Fruit fly (Drosophila melanogaster): Measurements from ENCODE around the gene Usp12-46.

Usp12-46 gene

dm6 chr3R:22718937-22719606, 31.6 kb upstream of the Usp12-46 start:
- no peak for TF ChIP-seq cnc (optimal IDR thresholded peaks at IDR 0.05)
- no peak for TF ChIP-seq kay (GFP tag; ENCODE audit: borderline replicate concordance)

dm6 chr3R:22719607-22719949, 31.1 kb upstream of the Usp12-46 start:
- TF ChIP-seq tj (GFP tag; optimal IDR thresholded peaks at IDR 0.05) (no peak), bab1 (GFP tag; optimal IDR thresholded peaks at IDR 0.05) (no peak), CG7101 (tag; optimal IDR thresholded peaks at IDR 0.05) (no peak), toe (GFP tag; optimal IDR thresholded peaks at IDR 0.05) (no peak), CG14711 (tag; optimal IDR thresholded peaks at IDR 0.05) (no peak), CG33017 (tag; optimal IDR thresholded peaks at IDR 0.05) (no peak), CG7045 (GFP tag; optimal IDR thresholded peaks at IDR 0.05) (no peak), CG11617 (GFP tag; optimal IDR thresholded peaks at IDR 0.05) (no peak), Mnt (GFP tag; optimal IDR thresholded peaks at IDR 0.05) (no peak), Clk (GFP tag; optimal IDR thresholded peaks at IDR 0.05) (no peak), pad (GFP tag; optimal IDR thresholded peaks at IDR 0.05) (no peak), ovo (GFP tag; optimal IDR thresholded peaks at IDR 0.05) (no peak)

- TF ChIP-seq CG12768 (GFP tag; optimal IDR thresholded peaks at IDR 0.05) (peak; percentile 68), kay (GFP tag; ENCODE audit: borderline replicate concordance) (peak; percentile 99), ovo (GFP tag; optimal IDR thresholded peaks at IDR 0.05) (no peak), cnc (optimal IDR thresholded peaks at IDR 0.05) (no peak), pad (GFP tag; optimal IDR thresholded peaks at IDR 0.05) (no peak), CG33017 (tag; optimal IDR thresholded peaks at IDR 0.05) (no peak), tj (GFP tag; optimal IDR thresholded peaks at IDR 0.05) (peak; percentile 17), CG5204 (GFP tag; optimal IDR thresholded peaks at IDR 0.05) (no peak), CG7101 (tag; optimal IDR thresholded peaks at IDR 0.05) (peak; percentile 7), Hr96 (GFP tag; optimal IDR thresholded peaks at IDR 0.05) (peak; percentile 29), cic (GFP tag; optimal IDR thresholded peaks at IDR 0.05) (no peak), toe (GFP tag; optimal IDR thresholded peaks at IDR 0.05) (no peak), CG1620 (GFP tag; optimal IDR thresholded peaks at IDR 0.05) (peak; percentile 9), Crg-1 (GFP tag; optimal IDR thresholded peaks at IDR 0.05) (no peak), Mnt (GFP tag; optimal IDR thresholded peaks at IDR 0.05) (peak; percentile 15), bab1 (GFP tag; optimal IDR thresholded peaks at IDR 0.05) (peak; percentile 43), CG7045 (GFP tag; optimal IDR thresholded peaks at IDR 0.05) (no peak), CG11617 (GFP tag; optimal IDR thresholded peaks at IDR 0.05) (peak; percentile 27), CG14711 (tag; optimal IDR thresholded peaks at IDR 0.05) (no peak), Clk (GFP tag; optimal IDR thresholded peaks at IDR 0.05) (no peak)
Observed at dm6 chr3R:22720808-22721306, 29.8 kb upstream of the Usp12-46 start, which contains the start of gene wge. TSS of gene wge (minus strand) at chr3R:22721150.

dm6 chr3R:22724149-22724973, 26.3 kb upstream of the Usp12-46 start, which contains the start of gene Irp-1A:
TSS of gene Irp-1A (minus strand) at chr3R:22724587.
- TF ChIP-seq tj (GFP tag; optimal IDR thresholded peaks at IDR 0.05), result peak; percentile 39
- TF ChIP-seq CG33017 (tag; optimal IDR thresholded peaks at IDR 0.05), result peak; percentile 77
- no peak for TF ChIP-seq Hr96 (GFP tag; optimal IDR thresholded peaks at IDR 0.05)
- peak; percentile 7 for TF ChIP-seq Crg-1 (GFP tag; optimal IDR thresholded peaks at IDR 0.05)
- TF ChIP-seq cnc (optimal IDR thresholded peaks at IDR 0.05), result no peak
- TF ChIP-seq CG7101 (tag; optimal IDR thresholded peaks at IDR 0.05), result peak; percentile 74
- peak; percentile 76 for TF ChIP-seq CG14711 (tag; optimal IDR thresholded peaks at IDR 0.05)
- no peak for TF ChIP-seq ovo (GFP tag; optimal IDR thresholded peaks at IDR 0.05)
- TF ChIP-seq kay (GFP tag; ENCODE audit: borderline replicate concordance), result no peak
- peak; percentile 73 for TF ChIP-seq bab1 (GFP tag; optimal IDR thresholded peaks at IDR 0.05)
- TF ChIP-seq pad (GFP tag; optimal IDR thresholded peaks at IDR 0.05), result peak; percentile 19
- peak; percentile 17 for TF ChIP-seq CG1620 (GFP tag; optimal IDR thresholded peaks at IDR 0.05)
- peak; percentile 10 for TF ChIP-seq cic (GFP tag; optimal IDR thresholded peaks at IDR 0.05)
- TF ChIP-seq toe (GFP tag; optimal IDR thresholded peaks at IDR 0.05), result peak; percentile 59
- TF ChIP-seq Mnt (GFP tag; optimal IDR thresholded peaks at IDR 0.05), result peak; percentile 59
- peak; percentile 68 for TF ChIP-seq CG11617 (GFP tag; optimal IDR thresholded peaks at IDR 0.05)
- TF ChIP-seq CG7045 (GFP tag; optimal IDR thresholded peaks at IDR 0.05), result peak; percentile 70

dm6 chr3R:22726031-22726770, 24.5 kb upstream of the Usp12-46 start, which contains the start of gene RNF220:
TSS of gene RNF220 (minus strand) at chr3R:22726414.
- no peak for TF ChIP-seq CG7045 (GFP tag; optimal IDR thresholded peaks at IDR 0.05)
- peak; percentile 62 for TF ChIP-seq Mnt (GFP tag; optimal IDR thresholded peaks at IDR 0.05)
- TF ChIP-seq CG1620 (GFP tag; optimal IDR thresholded peaks at IDR 0.05), result peak; percentile 39

Measured in whole organism, adult.